Fruit fly (Drosophila melanogaster): ENCODE data around the gene PyK.

PyK gene

DNA sequence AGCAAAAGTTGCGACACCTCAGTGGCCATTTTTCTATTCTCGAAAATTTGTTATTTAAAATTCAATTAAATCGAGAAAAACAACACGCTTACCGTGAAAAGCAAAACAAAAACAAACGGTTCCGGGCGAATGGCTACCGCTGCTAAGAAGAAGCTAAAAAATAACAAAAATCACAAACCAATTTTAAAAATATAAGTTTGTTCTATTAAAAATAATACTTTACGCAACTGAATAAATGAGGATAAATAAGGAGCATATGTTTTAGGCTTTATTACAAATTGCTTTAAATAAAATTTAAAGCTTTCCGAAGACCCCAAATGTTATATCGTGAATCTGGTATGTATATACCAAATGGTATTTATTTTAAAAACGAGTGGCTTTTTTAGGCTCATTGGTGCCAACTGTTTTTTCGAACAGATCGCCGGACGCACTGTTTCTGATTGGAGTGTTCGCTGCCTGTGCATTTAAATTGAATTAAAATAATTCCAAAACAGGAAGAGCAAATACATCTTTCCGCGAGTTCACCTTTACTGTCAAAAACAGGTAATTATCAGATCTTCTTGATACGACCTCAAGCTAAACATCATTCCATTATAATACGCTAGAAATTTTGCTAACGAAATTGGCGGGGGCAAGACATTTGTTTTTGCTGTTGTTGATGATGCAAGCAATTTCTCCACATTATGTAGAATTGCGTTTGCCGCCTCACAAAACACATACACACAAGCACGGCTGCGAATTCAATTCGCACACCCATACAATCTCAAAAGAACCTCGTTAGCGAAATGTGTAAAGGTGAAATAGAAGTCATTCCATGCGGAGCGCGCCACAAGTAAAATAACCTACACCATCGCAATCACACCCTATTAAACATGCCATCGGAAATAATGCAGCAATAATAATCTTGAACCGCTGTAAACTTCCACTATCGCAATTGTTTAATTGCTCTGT lies at the start of gene PyK, which contains the start of gene Polr3F:
Gene PyK, plus strand, starts transcription at position 411 of the 951 bp plus-strand sequence.
Gene Polr3F, minus strand, starts transcription at position 248 of the 951 bp plus-strand sequence.
- TF ChIP-seq CG32006 (GFP tag; optimal IDR thresholded peaks at IDR 0.05) (peak; percentile 55), CG3919 (GFP tag; optimal IDR thresholded peaks at IDR 0.05) (no peak), vri (GFP tag; optimal IDR thresholded peaks at IDR 0.05) (peak; percentile 48), Hr38 (GFP tag; optimal IDR thresholded peaks at IDR 0.05) (no peak), Blimp-1 (GFP tag; optimal IDR thresholded peaks at IDR 0.05) (no peak), lz (GFP tag; optimal IDR thresholded peaks at IDR 0.05) (peak; percentile 36), pdm3 (GFP tag; optimal IDR thresholded peaks at IDR 0.05) (peak; percentile 36), CG6854 (GFP tag; optimal IDR thresholded peaks at IDR 0.05) (no peak), CG6808 (GFP tag; optimal IDR thresholded peaks at IDR 0.05) (peak; percentile 59), CG6276 (GFP tag; optimal IDR thresholded peaks at IDR 0.05) (peak; percentile 41), Sox102F (GFP tag; optimal IDR thresholded peaks at IDR 0.05) (no peak), net (GFP tag; optimal IDR thresholded peaks at IDR 0.05) (no peak), dsx (GFP tag; optimal IDR thresholded peaks at IDR 0.05; ENCODE audit: poor library complexity, severe bottlenecking) (peak; percentile 16), CG10669 (GFP tag; optimal IDR thresholded peaks at IDR 0.05) (peak; percentile 47), eg (GFP tag; IDR thresholded peaks at IDR 0.05) (peak; percentile 72), CG34406 (GFP tag; optimal IDR thresholded peaks at IDR 0.05) (no peak), Ets96B (tag; optimal IDR thresholded peaks at IDR 0.05) (peak; percentile 51), Met (GFP tag; optimal IDR thresholded peaks at IDR 0.05) (peak; percentile 26), CG11902 (GFP tag; optimal IDR thresholded peaks at IDR 0.05) (no peak), Hr4 (GFP tag; optimal IDR thresholded peaks at IDR 0.05) (peak; percentile 49), Eip75B (GFP tag; optimal IDR thresholded peaks at IDR 0.05) (peak; percentile 16), fd59A (GFP tag; optimal IDR thresholded peaks at IDR 0.05) (no peak), CG9139 (GFP tag; optimal IDR thresholded peaks at IDR 0.05) (no peak), CG7368 (GFP tag; optimal IDR thresholded peaks at IDR 0.05) (no peak), fkh (GFP tag; optimal IDR thresholded peaks at IDR 0.05) (no peak), CG16779 (tag; optimal IDR thresholded peaks at IDR 0.05) (no peak), CG8632 (GFP tag; optimal IDR thresholded peaks at IDR 0.05) (no peak), cyc (GFP tag; optimal IDR thresholded peaks at IDR 0.05) (peak; percentile 26), Lpt (GFP tag; optimal IDR thresholded peaks at IDR 0.05) (no peak), ss (GFP tag; optimal IDR thresholded peaks at IDR 0.05) (peak in 1 of 2 experiments; percentile 32), CG6163 (GFP tag; IDR thresholded peaks at IDR 0.05) (peak; percentile 67; the same call in 2 of the 3 replicates), CG8119 (GFP tag; IDR thresholded peaks at IDR 0.05) (peak; percentile 62; the same call in 2 of the 3 replicates), svp (GFP tag) (peak; percentile 57), topi (GFP tag; optimal IDR thresholded peaks at IDR 0.05) (peak; percentile 39), Sox15 (GFP tag; optimal IDR thresholded peaks at IDR 0.05) (no peak), OdsH (GFP tag; optimal IDR thresholded peaks at IDR 0.05) (peak; percentile 45), CG8319 (GFP tag; optimal IDR thresholded peaks at IDR 0.05) (no peak), Gug (GFP tag; IDR thresholded peaks at IDR 0.05) (no peak), Eip93F (GFP tag; optimal IDR thresholded peaks at IDR 0.05) (no peak), CG11294 (GFP tag; IDR thresholded peaks at IDR 0.05) (no peak), Eip78C (GFP tag) (peak; percentile 72), CG1621 (tag; optimal IDR thresholded peaks at IDR 0.05) (peak; percentile 52), CG31627 (GFP tag; optimal IDR thresholded peaks at IDR 0.05) (peak; percentile 1), Sox14 (GFP tag; optimal IDR thresholded peaks at IDR 0.05) (peak; percentile 47), CG15336 (GFP tag; IDR thresholded peaks at IDR 0.05) (peak; percentile 58), spab (GFP tag; optimal IDR thresholded peaks at IDR 0.05) (no peak), achi (GFP tag; optimal IDR thresholded peaks at IDR 0.05) (peak; percentile 12), CG10631 (GFP tag; optimal IDR thresholded peaks at IDR 0.05) (no peak), acj6 (GFP tag; optimal IDR thresholded peaks at IDR 0.05) (peak; percentile 1), Hr39 (GFP tag; optimal IDR thresholded peaks at IDR 0.05) (peak; percentile 20)
